Fruit fly (Drosophila melanogaster): ENCODE results near the gene RpS3.
A peak's percentile ranks its signal among the peaks of the same experiment; 100 is the strongest.

RpS3 gene

dm6 chr3R:23372624-23373023 is 14.0 kb downstream of the RpS3 start, which contains the start of gene CG42827:
Gene CG42827, plus strand, starts transcription at chr3R:23372924.
- TF ChIP-seq Sox102F (GFP tag; optimal IDR thresholded peaks at IDR 0.05) = no peak

- no peak for TF ChIP-seq Hr39 (GFP tag; optimal IDR thresholded peaks at IDR 0.05)
Observed at dm6 chr3R:23373403-23373802, 14.8 kb downstream of the RpS3 start, which contains the start of gene CG42828. Gene CG42828, plus strand, starts transcription at chr3R:23373703.

dm6 chr3R:23374290-23374689 is 15.7 kb downstream of the RpS3 start:
- TF ChIP-seq Hr38 (GFP tag; optimal IDR thresholded peaks at IDR 0.05) (no peak), CG31627 (GFP tag; optimal IDR thresholded peaks at IDR 0.05) (peak; percentile 5), fd59A (GFP tag; optimal IDR thresholded peaks at IDR 0.05) (no peak), Gug (GFP tag; IDR thresholded peaks at IDR 0.05) (peak; percentile 34), cyc (GFP tag; optimal IDR thresholded peaks at IDR 0.05) (no peak), CG6163 (GFP tag; IDR thresholded peaks at IDR 0.05) (peak; percentile 87), pdm3 (GFP tag; optimal IDR thresholded peaks at IDR 0.05) (peak; percentile 45), CG11294 (GFP tag; IDR thresholded peaks at IDR 0.05) (peak; percentile 37; the same call in 1 of the 2 replicates), dac (GFP tag; optimal IDR thresholded peaks at IDR 0.05) (no peak), Sox15 (GFP tag; optimal IDR thresholded peaks at IDR 0.05) (no peak), esn (GFP tag; optimal IDR thresholded peaks at IDR 0.05) (peak; percentile 54), salr (GFP tag; optimal IDR thresholded peaks at IDR 0.05) (peak in 1 of 2 experiments; percentile 15), OdsH (GFP tag; optimal IDR thresholded peaks at IDR 0.05) (peak; percentile 20), Blimp-1 (GFP tag; optimal IDR thresholded peaks at IDR 0.05) (peak; percentile 32), CG15336 (GFP tag; IDR thresholded peaks at IDR 0.05) (peak; percentile 63), CG6792 (GFP tag; optimal IDR thresholded peaks at IDR 0.05) (peak; percentile 9), fkh (GFP tag; optimal IDR thresholded peaks at IDR 0.05) (no peak), Sox102F (GFP tag; optimal IDR thresholded peaks at IDR 0.05) (peak; percentile 73), Smox (GFP tag; optimal IDR thresholded peaks at IDR 0.05) (peak; percentile 29), CG11762 (GFP tag; optimal IDR thresholded peaks at IDR 0.05; ENCODE audit: insufficient read depth) (peak; percentile 38), CG8319 (GFP tag; optimal IDR thresholded peaks at IDR 0.05) (peak; percentile 22), acj6 (GFP tag; optimal IDR thresholded peaks at IDR 0.05) (peak; percentile 18), CG6854 (GFP tag; optimal IDR thresholded peaks at IDR 0.05) (peak; percentile 76), CG8119 (GFP tag; IDR thresholded peaks at IDR 0.05) (peak; percentile 72), CG11902 (GFP tag; optimal IDR thresholded peaks at IDR 0.05) (no peak), achi (GFP tag; optimal IDR thresholded peaks at IDR 0.05) (peak; percentile 29), Ets96B (tag; optimal IDR thresholded peaks at IDR 0.05) (no peak), eg (GFP tag; IDR thresholded peaks at IDR 0.05) (peak; percentile 91), Eip93F (GFP tag; optimal IDR thresholded peaks at IDR 0.05) (no peak), CG34406 (GFP tag; optimal IDR thresholded peaks at IDR 0.05) (peak; percentile 66), vri (GFP tag; optimal IDR thresholded peaks at IDR 0.05) (peak; percentile 84), CG32006 (GFP tag; optimal IDR thresholded peaks at IDR 0.05) (no peak), Eip78C (GFP tag) (peak; percentile 87), dsx (GFP tag; optimal IDR thresholded peaks at IDR 0.05; ENCODE audit: poor library complexity, severe bottlenecking) (no peak), Eip75B (GFP tag; optimal IDR thresholded peaks at IDR 0.05) (peak; percentile 28), CG3919 (GFP tag; optimal IDR thresholded peaks at IDR 0.05) (peak; percentile 45), svp (GFP tag) (peak; percentile 78), CG6276 (GFP tag; optimal IDR thresholded peaks at IDR 0.05) (peak; percentile 51), Lpt (GFP tag; optimal IDR thresholded peaks at IDR 0.05) (peak; percentile 72), CG1621 (tag; optimal IDR thresholded peaks at IDR 0.05) (peak; percentile 3), topi (GFP tag; optimal IDR thresholded peaks at IDR 0.05) (peak; percentile 52), CG6808 (GFP tag; optimal IDR thresholded peaks at IDR 0.05) (peak; percentile 27), CG4318 (GFP tag; optimal IDR thresholded peaks at IDR 0.05) (no peak), ss (GFP tag; optimal IDR thresholded peaks at IDR 0.05) (peak; percentile 10 to 53), fd85E (GFP tag; optimal IDR thresholded peaks at IDR 0.05) (peak; percentile 3), lz (GFP tag; optimal IDR thresholded peaks at IDR 0.05) (peak; percentile 43), CG8632 (GFP tag; optimal IDR thresholded peaks at IDR 0.05) (peak; percentile 25)
